Fruit fly (Drosophila melanogaster): Measurements from ENCODE around the gene Hr4.

dm6 chrX:1952898-1953297 is 11.2 kb downstream of the Hr4 start:
- TF ChIP-seq CG8478 (optimal IDR thresholded peaks at IDR 0.05): no peak
- TF ChIP-seq CTCF (optimal IDR thresholded peaks at IDR 0.05): peak; percentile 99 to 100

Data from S2 (cell line).